Fruit fly (Drosophila melanogaster) whole organism, wandering third instar larva: ENCODE data around the gene GatB.

Experiments used
- Dfd ChIP-seq: fragments of >200 bp; optimal IDR thresholded peaks from 2 replicates; lab custom pipeline; 2017; ENCODE audit warnings: missing biosample characterization, missing genetic modification characterization
- Dif ChIP-seq: fragments of 200-275, 200-300 bp; sonication (Bioruptor generic); optimal IDR thresholded peaks from 2 replicates; lab custom pipeline; 2018; ENCODE audit warnings: missing biosample characterization, missing genetic modification characterization; ENCODE audit not compliant: partially characterized antibody
- GATAd ChIP-seq: sonication (Bioruptor generic); optimal IDR thresholded peaks from 2 replicates; lab custom pipeline; 2016; ENCODE audit warnings: missing biosample characterization, missing genetic modification characterization
- HLH106 ChIP-seq: fragments of 200-800 bp; optimal IDR thresholded peaks from 3 replicates; lab custom pipeline; 2019; ENCODE audit warnings: missing biosample characterization, mild to moderate bottlenecking, missing genetic modification characterization, moderate library complexity
- Hr83 ChIP-seq: fragments of 200-300 bp; sonication (Bioruptor generic); optimal IDR thresholded peaks from 2 replicates; lab custom pipeline; 2016; ENCODE audit warnings: missing biosample characterization, mild to moderate bottlenecking, missing genetic modification characterization, moderate library complexity; ENCODE audit not compliant: poor library complexity, severe bottlenecking
- Jra ChIP-seq: sonication (Bioruptor generic); optimal IDR thresholded peaks from 2 replicates; lab custom pipeline; 2016; ENCODE audit warnings: missing biosample characterization, missing genetic modification characterization
- Mio ChIP-seq: sonication (Bioruptor generic); optimal IDR thresholded peaks from 2 replicates; lab custom pipeline; 2016; ENCODE audit warnings: missing biosample characterization, missing genetic modification characterization
- Myc ChIP-seq: fragments of >200 bp; optimal IDR thresholded peaks from 2 replicates; lab custom pipeline; 2017
- N ChIP-seq: fragments of >200 bp; optimal IDR thresholded peaks from 2 replicates; lab custom pipeline; 2018; ENCODE audit warnings: missing biosample characterization, missing external identifiers, missing genetic modification characterization
- OdsH ChIP-seq: fragments of 200-800 bp; sonication (Bioruptor generic); optimal IDR thresholded peaks from 2 replicates; lab custom pipeline; 2016; ENCODE audit warnings: missing biosample characterization, mild to moderate bottlenecking, missing genetic modification characterization
- Rel ChIP-seq, 2 experiments: fragments of 200-800 bp; sonication (Bioruptor generic) in 1 of 2; optimal IDR thresholded peaks; 2 replicates in 1 of 2; 3 replicates in 1 of 2; lab custom pipeline; 2016 to 2019; ENCODE audit warnings: mild to moderate bottlenecking in 2 of 2, missing biosample characterization in 2 of 2, missing genetic modification characterization in 2 of 2, moderate library complexity in 1 of 2
- Vsx2 ChIP-seq: fragments of 200-300, 225-300 bp; sonication (Bioruptor generic); optimal IDR thresholded peaks from 2 replicates; lab custom pipeline; 2018; ENCODE audit warnings: missing biosample characterization, missing genetic modification characterization; ENCODE audit not compliant: partially characterized antibody
- dl ChIP-seq, 2 experiments: fragments of 175-275, 200-275 bp in 1 of 2; fragments of 200-275 bp in 1 of 2; sonication (Bioruptor generic); optimal IDR thresholded peaks; lab custom pipeline; 2018; ENCODE audit warnings: mild to moderate bottlenecking in 2 of 2, missing biosample characterization in 2 of 2, missing genetic modification characterization in 2 of 2, moderate library complexity in 2 of 2; ENCODE audit not compliant: partially characterized antibody in 2 of 2, insufficient read depth in 1 of 2
- dmrt93B ChIP-seq: fragments of 200-800 bp; sonication (Bioruptor generic); optimal IDR thresholded peaks from 2 replicates; lab custom pipeline; 2018; ENCODE audit warnings: missing biosample characterization, mild to moderate bottlenecking, missing genetic modification characterization
- dsf ChIP-seq: sonication (Bioruptor generic); optimal IDR thresholded peaks from 2 replicates; lab custom pipeline; 2016; ENCODE audit warnings: missing biosample characterization, missing genetic modification characterization, borderline replicate concordance
- ey ChIP-seq: fragments of 200-800 bp; sonication (Bioruptor generic); optimal IDR thresholded peaks from 2 replicates; lab custom pipeline; 2016; ENCODE audit warnings: missing biosample characterization, missing genetic modification characterization
- foxo ChIP-seq, 2 experiments: fragments of 200-800 bp; sonication (Bioruptor generic); optimal IDR thresholded peaks; 2 replicates in 1 of 2; 3 replicates in 1 of 2; lab custom pipeline; 2016 to 2017; ENCODE audit warnings: missing biosample characterization in 2 of 2, missing genetic modification characterization in 2 of 2
- fru ChIP-seq: fragments of 200-800 bp; sonication (Bioruptor generic); optimal IDR thresholded peaks from 3 replicates; lab custom pipeline; 2016; ENCODE audit warnings: missing biosample characterization, mild to moderate bottlenecking, missing genetic modification characterization
- jim ChIP-seq: fragments of 175-275, 200-325 bp; sonication (Bioruptor generic); optimal IDR thresholded peaks from 2 replicates; lab custom pipeline; 2016; ENCODE audit warnings: missing biosample characterization, mild to moderate bottlenecking, missing genetic modification characterization
- lola ChIP-seq: fragments of >200 bp; optimal IDR thresholded peaks from 2 replicates; lab custom pipeline; 2017; ENCODE audit warnings: missing biosample characterization, missing genetic modification characterization
- rgr ChIP-seq: fragments of 200-800 bp; sonication (Bioruptor generic); optimal IDR thresholded peaks from 3 replicates; lab custom pipeline; 2016; ENCODE audit warnings: missing biosample characterization, mild to moderate bottlenecking, missing genetic modification characterization
- sage ChIP-seq: fragments of 200-800 bp; sonication (Bioruptor generic); optimal IDR thresholded peaks from 2 replicates; lab custom pipeline; 2016; ENCODE audit warnings: missing biosample characterization, mild to moderate bottlenecking, missing genetic modification characterization
- sv ChIP-seq: fragments of 200-800 bp; sonication (Bioruptor generic); optimal IDR thresholded peaks from 3 replicates; lab custom pipeline; 2016; ENCODE audit warnings: missing biosample characterization, missing genetic modification characterization
- usp ChIP-seq: fragments of >200 bp; optimal IDR thresholded peaks from 2 replicates; lab custom pipeline; 2017; ENCODE audit warnings: missing biosample characterization, missing genetic modification characterization
- woc ChIP-seq: sonication (Bioruptor generic); optimal IDR thresholded peaks from 2 replicates; lab custom pipeline; 2016; ENCODE audit warnings: missing biosample characterization, mild to moderate bottlenecking, missing genetic modification characterization

Gene GatB

dm6 chr3R:24138478-24139455, 8.7 kb upstream of the GatB start:
- TF ChIP-seq ey (no peak), usp (GFP tag; lab: Kevin White, UChicago) (no peak), OdsH (no peak), fru (GFP tag; lab: Kevin White, UChicago) (peak; percentile 5), HLH106 (tag; lab: Kevin White, UChicago) (no peak), N (GFP tag; lab: Kevin White, UChicago) (no peak), sage (no peak), rgr (no peak), jim (GFP tag; lab: Kevin White, UChicago) (no peak), Rel (GFP tag; optimal IDR thresholded peaks at IDR 0.05; lab: Kevin White, UChicago) (no peak), Rel (tag; optimal IDR thresholded peaks at IDR 0.05; lab: Kevin White, UChicago) (peak; percentile 78), Myc (lab: Kevin White, UChicago) (no peak), dl (GFP tag; optimal IDR thresholded peaks at IDR 0.05; lab: Kevin White, UChicago; ENCODE audit: insufficient read depth in 1 of 2, partially characterized antibody in 2 of 2) (no peak), lola (GFP tag; lab: Kevin White, UChicago) (no peak), Jra (no peak), Vsx2 (GFP tag; lab: Kevin White, UChicago) (no peak)

- TF ChIP-seq Rel (GFP tag; optimal IDR thresholded peaks at IDR 0.05; lab: Kevin White, UChicago) (peak; percentile 54), Rel (tag; optimal IDR thresholded peaks at IDR 0.05; lab: Kevin White, UChicago) (peak; percentile 77), fru (GFP tag; lab: Kevin White, UChicago) (peak; percentile 72), usp (GFP tag; lab: Kevin White, UChicago) (no peak)
Measured at dm6 chr3R:24137311-24137945, 7.4 kb upstream of the GatB start, which contains the start of gene Npc2f. Gene Npc2f (plus strand): TSS chr3R:24137895.

- TF ChIP-seq Hr83, result no peak
- no peak for TF ChIP-seq Rel (GFP tag; optimal IDR thresholded peaks at IDR 0.05; lab: Kevin White, UChicago)
- TF ChIP-seq Rel (tag; optimal IDR thresholded peaks at IDR 0.05; lab: Kevin White, UChicago), result peak; percentile 28
- no peak for TF ChIP-seq fru (GFP tag; lab: Kevin White, UChicago)
- no peak for TF ChIP-seq usp (GFP tag; lab: Kevin White, UChicago)
- no peak for TF ChIP-seq Jra
- no peak for TF ChIP-seq Mio
- TF ChIP-seq Vsx2 (GFP tag; lab: Kevin White, UChicago), result no peak
- TF ChIP-seq Dif, result no peak
- TF ChIP-seq foxo (GFP tag; optimal IDR thresholded peaks at IDR 0.05; lab: Kevin White, UChicago), result no peak
- TF ChIP-seq, all 38 proteins: peak for 1
Measured at dm6 chr3R:24134580-24134979, 4.5 kb upstream of the GatB start, which contains the start of gene Sec10. Gene Sec10 (plus strand): TSS chr3R:24134831.

dm6 chr3R:24122369-24122768, 7.7 kb downstream of the GatB start:
- TF ChIP-seq sv (no peak), ey (no peak), GATAd (GFP tag; lab: Kevin White, UChicago) (no peak), dsf (GFP tag; lab: Kevin White, UChicago) (no peak), Jra (no peak), foxo (GFP tag; optimal IDR thresholded peaks at IDR 0.05; lab: Kevin White, UChicago) (no peak), usp (GFP tag; lab: Kevin White, UChicago) (no peak)

dm6 chr3R:24121669-24122068, 8.4 kb downstream of the GatB start:
- TF ChIP-seq dmrt93B (GFP tag; lab: Kevin White, UChicago) (no peak), Vsx2 (GFP tag; lab: Kevin White, UChicago) (no peak), Dfd (GFP tag; lab: Kevin White, UChicago) (no peak), rgr (no peak), woc (GFP tag; lab: Kevin White, UChicago) (no peak), Rel (GFP tag; optimal IDR thresholded peaks at IDR 0.05; lab: Kevin White, UChicago) (no peak), Rel (tag; optimal IDR thresholded peaks at IDR 0.05; lab: Kevin White, UChicago) (peak; percentile 88), ey (no peak)
